Worm (Caenorhabditis elegans) whole organism, mixed stage, embryonic: Measurements from ENCODE around the gene W09B6.4.

Experiments
- ces-1 ChIP-seq: fragments of 150-350 bp; optimal IDR thresholded peaks from 2 replicates; lab custom pipeline; 2014; ENCODE audit warnings: missing biosample characterization, missing genetic modification reagents, missing genetic modification characterization
- elt-1 ChIP-seq: sonication (generic microtip); optimal IDR thresholded peaks from 2 replicates; lab custom pipeline; 2017; ENCODE audit warnings: missing genetic modification characterization, mild to moderate bottlenecking, missing compliant biosample characterization, antibody characterized with exemption, moderate library complexity, borderline replicate concordance; ENCODE audit not compliant: insufficient read depth
- nhr-237 ChIP-seq: fragments of 150-350 bp; optimal IDR thresholded peaks from 2 replicates; lab custom pipeline; 2014; ENCODE audit warnings: missing biosample characterization, missing genetic modification characterization
- nhr-76 ChIP-seq: sonication (generic microtip); optimal IDR thresholded peaks from 2 replicates; lab custom pipeline; 2017; ENCODE audit warnings: missing biosample characterization, missing genetic modification characterization
- sem-2 ChIP-seq: fragments of 200-800 bp; sonication (Bioruptor generic); optimal IDR thresholded peaks from 2 replicates; lab custom pipeline; 2018; ENCODE audit warnings: mild to moderate bottlenecking, missing genetic modification characterization, missing compliant biosample characterization
- snpc-4 ChIP-seq: fragments of 150-350 bp; optimal IDR thresholded peaks from 2 replicates; lab custom pipeline; 2014; ENCODE audit warnings: missing biosample characterization, missing genetic modification characterization
- unc-120 ChIP-seq: sonication (generic microtip); optimal IDR thresholded peaks from 2 replicates; lab custom pipeline; 2017; ENCODE audit warnings: missing genetic modification characterization, missing compliant biosample characterization; ENCODE audit not compliant: poor library complexity, severe bottlenecking

DNA sequence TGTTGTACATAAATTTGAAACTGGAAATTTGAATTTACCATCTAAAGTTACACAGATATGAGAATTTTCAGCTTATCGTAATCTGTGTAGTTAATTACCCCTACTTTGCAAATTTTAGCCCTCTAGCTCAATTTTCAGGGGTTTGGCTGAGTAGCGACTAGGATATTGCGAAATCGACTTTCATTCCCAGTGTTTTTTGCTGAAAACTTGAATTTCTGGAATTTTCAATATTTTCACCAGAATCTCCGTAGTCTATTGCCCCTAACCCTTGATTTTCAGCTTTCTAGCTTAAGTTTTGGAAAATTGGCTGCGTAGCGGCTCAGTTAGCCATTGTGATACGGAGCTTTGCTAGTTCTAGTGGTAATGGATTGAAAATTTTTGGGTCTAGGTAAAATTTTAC is 16.5 kb upstream of the W09B6.4 start:
- TF ChIP-seq nhr-76 (tag; lab: Kevin White, UChicago) (no peak), ces-1 (GFP tag; lab: Kevin White, UChicago) (no peak), unc-120 (tag; lab: Kevin White, UChicago) (no peak), snpc-4 (tag; lab: Kevin White, UChicago) (no peak), sem-2 (GFP tag; lab: Kevin White, UChicago) (no peak), elt-1 (no peak), nhr-237 (no peak)
